Fruit fly (Drosophila melanogaster) whole organism, adult: ENCODE data around the gene Doc2.

Source experiments
- CG11617 ChIP-seq: fragments of 200-800 bp; sonication (Bioruptor generic); optimal IDR thresholded peaks from 2 replicates; lab custom pipeline; 2017; ENCODE audit warnings: mild to moderate bottlenecking, missing biosample characterization, missing genetic modification reagents, missing genetic modification characterization
- CG12768 ChIP-seq: fragments of 200-800 bp; sonication (Bioruptor generic); optimal IDR thresholded peaks from 2 replicates; lab custom pipeline; 2017; ENCODE audit warnings: missing biosample characterization, missing genetic modification characterization, mild to moderate bottlenecking, moderate library complexity, missing genetic modification reagents
- CG1620 ChIP-seq: fragments of 200-800 bp; sonication (Bioruptor generic); optimal IDR thresholded peaks from 2 replicates; lab custom pipeline; 2016; ENCODE audit warnings: missing biosample characterization, missing genetic modification characterization
- CG33017 ChIP-seq: fragments of 200-800 bp; sonication (Bioruptor generic); optimal IDR thresholded peaks from 2 replicates; lab custom pipeline; 2018; ENCODE audit warnings: missing biosample characterization, mild to moderate bottlenecking, missing genetic modification characterization, moderate library complexity
- CG5204 ChIP-seq: fragments of 200-800 bp; sonication (Bioruptor generic); optimal IDR thresholded peaks from 2 replicates; lab custom pipeline; 2016; ENCODE audit warnings: missing biosample characterization, missing genetic modification characterization
- CG7101 ChIP-seq: fragments of 200-800 bp; sonication (Bioruptor generic); optimal IDR thresholded peaks from 2 replicates; lab custom pipeline; 2018; ENCODE audit warnings: missing biosample characterization, mild to moderate bottlenecking, missing genetic modification characterization, moderate library complexity
- Clk ChIP-seq: fragments of 200-800 bp; sonication (Bioruptor generic); optimal IDR thresholded peaks from 2 replicates; lab custom pipeline; 2017; ENCODE audit warnings: missing biosample characterization, missing genetic modification characterization
- Hr96 ChIP-seq: fragments of 200-800 bp; sonication (Bioruptor generic); optimal IDR thresholded peaks from 2 replicates; lab custom pipeline; 2016; ENCODE audit warnings: missing biosample characterization, missing genetic modification characterization
- Mnt ChIP-seq: fragments of 200-800 bp; sonication (Bioruptor generic); optimal IDR thresholded peaks from 2 replicates; lab custom pipeline; 2016; ENCODE audit warnings: missing biosample characterization, mild to moderate bottlenecking, missing genetic modification characterization
- cic ChIP-seq: fragments of 200-800 bp; sonication (Bioruptor generic); optimal IDR thresholded peaks from 2 replicates; lab custom pipeline; 2017; ENCODE audit warnings: missing biosample characterization, mild to moderate bottlenecking, missing genetic modification characterization, moderate library complexity
- kay ChIP-seq: fragments of 200-800 bp; sonication (Bioruptor generic); peaks from one replicate; lab custom pipeline; 2016; ENCODE audit warnings: missing biosample characterization, missing genetic modification characterization, borderline replicate concordance
- ovo ChIP-seq: fragments of 200-800 bp; sonication (Bioruptor generic); optimal IDR thresholded peaks from 2 replicates; lab custom pipeline; 2016; ENCODE audit warnings: missing biosample characterization, missing genetic modification characterization
- pad ChIP-seq: fragments of 200-800 bp; sonication (Bioruptor generic); optimal IDR thresholded peaks from 3 replicates; lab custom pipeline; 2017; ENCODE audit warnings: missing biosample characterization, missing genetic modification characterization, mild to moderate bottlenecking, moderate library complexity, missing genetic modification reagents
- tj ChIP-seq: fragments of 200-800 bp; sonication (Bioruptor generic); optimal IDR thresholded peaks from 3 replicates; lab custom pipeline; 2017; ENCODE audit warnings: missing biosample characterization, mild to moderate bottlenecking, missing genetic modification characterization, moderate library complexity

- TF ChIP-seq CG1620 (no peak), CG5204 (GFP tag; lab: Kevin White, UChicago) (no peak), kay (GFP tag; lab: Kevin White, UChicago) (no peak), Hr96 (GFP tag; lab: Kevin White, UChicago) (no peak), CG7101 (tag; lab: Kevin White, UChicago) (no peak), ovo (no peak), CG11617 (no peak), cic (GFP tag; lab: Kevin White, UChicago) (no peak), Mnt (GFP tag; lab: Kevin White, UChicago) (no peak), CG33017 (tag; lab: Kevin White, UChicago) (no peak), Clk (GFP tag; lab: Kevin White, UChicago) (no peak), CG12768 (GFP tag; lab: Kevin White, UChicago) (no peak), pad (GFP tag; lab: Kevin White, UChicago) (no peak), tj (GFP tag; lab: Kevin White, UChicago) (no peak)
Measured at dm6 chr3L:9004788-9005246, 14.2 kb downstream of the Doc2 start, which contains the start of gene Doc3.
